Fruit fly (Drosophila melanogaster): ENCODE measurements around the gene CG12594.

DNA sequence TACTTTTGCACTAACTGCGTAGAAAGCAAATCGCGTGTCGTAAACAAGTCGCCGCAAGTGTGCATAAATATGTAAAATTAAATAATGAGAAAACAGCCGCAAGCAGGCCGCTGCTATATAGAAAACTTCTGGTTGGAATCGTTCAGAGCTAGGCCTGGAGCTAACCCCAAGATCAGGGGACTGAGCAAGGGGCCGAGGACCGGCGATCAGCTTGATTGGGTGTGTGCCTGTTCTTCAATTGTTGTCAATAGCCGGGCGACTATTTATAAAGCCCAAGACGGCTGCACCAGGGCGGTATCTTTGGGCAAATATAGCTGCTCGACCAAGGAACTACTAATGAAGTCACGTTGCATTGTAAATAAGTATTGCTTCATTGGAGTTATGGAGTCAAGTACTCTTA, 35.2 kb downstream of the CG12594 start:
- TF ChIP-seq GATAd (GFP tag; optimal IDR thresholded peaks at IDR 0.05) (no peak), Hr78 (GFP tag; optimal IDR thresholded peaks at IDR 0.05) (no peak), lola (GFP tag; optimal IDR thresholded peaks at IDR 0.05) (no peak)

All from whole organism, wandering third instar larva.